Worm (Caenorhabditis elegans) whole organism, midembryonic: ENCODE data around the gene tra-3.

ENCODE experiments used
- cog-1 ChIP-seq: sonication (generic microtip); optimal IDR thresholded peaks from 2 replicates; lab custom pipeline; 2016; ENCODE audit warnings: missing genetic modification characterization, missing compliant biosample characterization
- flt-1 ChIP-seq: fragments of 200-800 bp; sonication (Bioruptor generic); IDR thresholded peaks from 2 replicates; pipeline ENCODE4 v1.3.6; 2022; ENCODE audit warnings: missing genetic modification characterization, missing compliant biosample characterization
- klf-2 ChIP-seq: fragments of 200-800 bp; sonication (Bioruptor generic); conservative IDR thresholded peaks from 2 replicates; pipeline ENCODE4 v1.3.6; 2022; ENCODE audit warnings: missing genetic modification reagents, missing genetic modification characterization, missing compliant biosample characterization
- med-1 ChIP-seq: sonication (generic microtip); optimal IDR thresholded peaks from 2 replicates; lab custom pipeline; 2017; ENCODE audit warnings: missing genetic modification characterization, mild to moderate bottlenecking, missing compliant biosample characterization, antibody characterized with exemption, missing genetic modification reagents; ENCODE audit not compliant: insufficient read depth
- ref-1 ChIP-seq: fragments of 200-800 bp; sonication (Bioruptor generic); conservative IDR thresholded peaks from 2 replicates; pipeline ENCODE4 v1.3.6; 2022; ENCODE audit warnings: missing genetic modification reagents, missing genetic modification characterization, missing compliant biosample characterization
- tab-1 ChIP-seq: fragments of 200-800 bp; sonication (Bioruptor generic); IDR thresholded peaks from 2 replicates; pipeline ENCODE4 v1.3.6; 2022; ENCODE audit warnings: missing genetic modification characterization, missing compliant biosample characterization
- ztf-23 ChIP-seq: fragments of 200-800 bp; sonication (Bioruptor generic); IDR thresholded peaks from 2 replicates; pipeline ENCODE4 v1.3.6; 2022; ENCODE audit warnings: missing genetic modification reagents, missing genetic modification characterization, missing compliant biosample characterization
- ztf-29 ChIP-seq: fragments of 200-800 bp; sonication (Bioruptor generic); IDR thresholded peaks from 2 replicates; pipeline ENCODE4 v1.3.6; 2022; ENCODE audit warnings: missing genetic modification reagents, missing genetic modification characterization, missing compliant biosample characterization

- TF ChIP-seq ztf-29 (no peak), flt-1 (no peak), klf-2 (GFP tag; lab: Robert Waterston, UW) (no peak), cog-1 (no peak), ztf-23 (GFP tag; lab: Robert Waterston, UW) (no peak), tab-1 (GFP tag; lab: Robert Waterston, UW) (no peak), ref-1 (no peak), med-1 (GFP tag; lab: Kevin White, UChicago) (no peak)
These were observed 26.9 kb downstream of the tra-3 start, which contains the start of gene F55B11.6 for ce11 chrIV:14417128-14417527.
